Fruit fly (Drosophila melanogaster): ENCODE measurements around the gene CG11586.

- TF ChIP-seq CTCF (optimal IDR thresholded peaks at IDR 0.05): no peak
- TF ChIP-seq CG8478 (optimal IDR thresholded peaks at IDR 0.05): no peak
Measured at dm6 chr3L:4252862-4253610, 9.2 kb downstream of the CG11586 start.
